Worm (Caenorhabditis elegans): Measurements from ENCODE around the gene cey-1.
A peak's percentile ranks its signal among the peaks of the same experiment; 100 is the strongest.

cey-1 gene

DNA sequence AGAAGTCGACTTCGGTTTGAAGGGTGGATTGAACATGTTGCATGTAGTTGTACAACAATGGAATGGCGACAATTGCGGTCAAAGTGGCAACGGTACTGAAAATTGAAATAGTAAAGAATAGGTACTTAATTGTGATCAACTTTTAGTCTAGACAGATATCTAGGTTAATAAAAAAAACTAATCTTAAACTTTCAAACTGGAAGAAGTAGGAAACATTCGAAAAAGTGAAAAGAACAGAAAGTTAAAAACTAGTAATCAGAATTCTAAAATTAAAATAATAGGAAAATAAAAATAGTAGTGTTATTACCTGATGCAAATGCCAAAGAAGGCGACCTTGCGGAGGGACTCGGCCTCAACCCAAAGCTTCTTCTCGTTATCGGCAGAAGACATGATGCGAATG is 24.6 kb downstream of the cey-1 start:
- TF ChIP-seq ceh-82 (tag; optimal IDR thresholded peaks at IDR 0.05) (no peak), aly-2 (tag; optimal IDR thresholded peaks at IDR 0.05) (no peak), eor-1 (tag; optimal IDR thresholded peaks at IDR 0.05) (no peak), ceh-16 (tag; optimal IDR thresholded peaks at IDR 0.05) (peak; percentile 8), nhr-25 (tag; optimal IDR thresholded peaks at IDR 0.05) (no peak), ztf-4 (tag; optimal IDR thresholded peaks at IDR 0.05) (no peak), nhr-237 (tag; optimal IDR thresholded peaks at IDR 0.05) (no peak), nfya-1 (tag; optimal IDR thresholded peaks at IDR 0.05; ENCODE audit: insufficient read depth) (peak; percentile 17), tbx-2 (tag; optimal IDR thresholded peaks at IDR 0.05) (no peak), fos-1 (tag; optimal IDR thresholded peaks at IDR 0.05) (no peak)

DNA sequence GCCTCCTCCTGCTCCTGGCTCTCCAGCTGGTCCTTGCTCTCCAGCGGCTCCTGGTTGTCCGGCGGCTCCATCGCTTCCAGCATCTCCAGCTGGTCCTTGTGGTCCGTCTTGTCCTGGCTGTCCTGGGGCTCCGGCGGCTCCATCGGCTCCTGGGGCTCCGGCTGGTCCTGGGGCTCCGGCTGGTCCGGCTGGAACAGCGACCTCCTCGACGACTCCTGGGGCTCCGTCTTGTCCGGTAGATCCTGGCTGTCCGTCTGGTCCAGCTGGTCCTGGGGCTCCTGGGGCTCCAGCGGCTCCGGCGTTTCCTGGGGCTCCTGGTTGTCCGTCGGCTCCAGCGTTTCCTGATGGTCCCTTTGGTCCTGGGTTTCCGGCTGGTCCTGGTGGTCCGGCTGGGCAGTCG is 25.3 kb downstream of the cey-1 start:
- peak; percentile 26 for TF ChIP-seq nhr-43 (tag; optimal IDR thresholded peaks at IDR 0.05; ENCODE audit: poor library complexity, severe bottlenecking)
- no peak for TF ChIP-seq nfya-1 (tag; optimal IDR thresholded peaks at IDR 0.05; ENCODE audit: insufficient read depth)

DNA sequence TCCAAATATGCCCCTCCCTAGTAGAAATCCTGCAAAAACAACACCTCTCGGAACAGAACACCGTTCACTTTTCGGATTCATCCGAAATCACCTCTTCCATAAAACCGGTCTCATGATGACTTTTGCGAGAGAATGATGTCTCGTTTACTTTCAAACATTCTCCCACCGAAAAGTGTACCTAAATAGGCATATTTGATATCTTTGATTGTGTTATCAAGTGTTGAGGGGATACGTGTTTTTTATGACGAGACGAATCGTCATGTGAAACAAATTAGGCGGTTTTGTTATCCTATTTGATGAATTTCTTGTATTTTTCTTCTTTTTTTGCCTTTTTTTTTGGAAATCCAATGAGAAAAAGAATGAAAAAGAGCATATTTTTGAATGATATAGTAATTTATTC is 25.8 kb downstream of the cey-1 start:
- TF ChIP-seq ama-1 (optimal IDR thresholded peaks at IDR 0.05) = peak; percentile 50
- TF ChIP-seq nhr-11 (tag; optimal IDR thresholded peaks at IDR 0.05) = no peak
- TF ChIP-seq nhr-25 (tag; optimal IDR thresholded peaks at IDR 0.05) = peak; percentile 7
- peak; percentile 6 for TF ChIP-seq nhr-23 (tag; optimal IDR thresholded peaks at IDR 0.05)
- peak; percentile 39 for TF ChIP-seq elt-1 (tag; optimal IDR thresholded peaks at IDR 0.05)

DNA sequence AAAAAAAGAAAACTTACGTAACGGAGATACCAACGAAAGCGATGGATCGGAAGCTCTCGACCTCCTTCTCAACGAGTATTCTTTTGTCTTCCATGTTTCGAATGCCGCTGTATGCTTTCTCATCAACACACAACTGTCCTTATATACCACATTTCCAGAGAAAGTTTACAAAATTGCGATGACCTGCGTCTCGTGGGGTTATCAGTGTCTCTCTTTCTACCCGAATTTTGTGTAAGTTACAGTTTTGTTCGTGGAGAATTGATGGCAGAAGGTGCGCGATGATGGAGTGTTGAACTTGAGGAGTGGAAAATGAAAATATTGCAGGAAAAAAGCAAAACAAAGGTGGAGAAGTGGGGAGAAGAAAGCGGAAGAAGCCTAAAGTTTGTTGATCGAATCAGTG is 27.3 kb downstream of the cey-1 start, which contains the start of gene col-81:
Gene col-81 (minus strand): TSS at position 101 of the 400 bp plus-strand sequence.
- TF ChIP-seq ceh-16 (tag; optimal IDR thresholded peaks at IDR 0.05) (no peak), lsy-12 (tag; optimal IDR thresholded peaks at IDR 0.05) (no peak), ceh-82 (tag; optimal IDR thresholded peaks at IDR 0.05) (no peak), snpc-4 (tag; optimal IDR thresholded peaks at IDR 0.05) (no peak)

DNA sequence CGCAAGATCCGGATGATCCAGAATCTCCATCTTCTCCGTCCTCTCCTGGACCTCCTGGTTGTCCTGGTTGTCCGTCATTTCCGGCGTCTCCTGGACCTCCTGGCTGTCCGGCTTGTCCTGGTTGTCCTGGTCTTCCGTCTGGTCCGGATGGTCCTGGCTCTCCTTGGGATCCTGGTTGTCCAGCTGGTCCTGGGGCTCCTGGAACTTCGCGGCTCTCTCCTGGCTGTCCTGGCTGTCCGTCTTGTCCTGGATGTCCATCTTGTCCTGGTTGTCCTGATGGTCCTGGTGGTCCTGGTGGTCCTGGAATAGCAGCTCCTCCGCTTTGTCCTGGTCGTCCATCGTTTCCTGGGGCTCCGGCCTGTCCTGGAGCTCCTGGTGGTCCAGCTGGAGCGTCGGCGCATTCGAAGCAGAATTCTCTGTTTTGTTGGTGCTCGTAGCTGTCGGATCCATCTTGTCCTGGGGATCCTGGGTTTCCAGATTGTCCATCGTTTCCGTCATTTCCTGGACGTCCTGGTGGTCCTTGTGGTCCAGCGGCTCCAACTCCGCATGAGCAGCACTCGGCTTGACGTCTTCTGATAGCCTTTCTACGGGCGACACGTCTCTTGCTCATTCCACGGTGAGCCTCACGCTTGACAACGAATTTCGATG is 28.4 kb downstream of the cey-1 start:
- TF ChIP-seq unc-62 (GFP tag; optimal IDR thresholded peaks at IDR 0.05) (no peak), snpc-4 (tag; optimal IDR thresholded peaks at IDR 0.05) (no peak), lin-15B (tag; optimal IDR thresholded peaks at IDR 0.05) (no peak), zag-1 (tag; optimal IDR thresholded peaks at IDR 0.05) (no peak), fkh-2 (tag; optimal IDR thresholded peaks at IDR 0.05) (no peak), nhr-28 (tag; optimal IDR thresholded peaks at IDR 0.05) (no peak), mml-1 (tag; optimal IDR thresholded peaks at IDR 0.05) (no peak)

DNA sequence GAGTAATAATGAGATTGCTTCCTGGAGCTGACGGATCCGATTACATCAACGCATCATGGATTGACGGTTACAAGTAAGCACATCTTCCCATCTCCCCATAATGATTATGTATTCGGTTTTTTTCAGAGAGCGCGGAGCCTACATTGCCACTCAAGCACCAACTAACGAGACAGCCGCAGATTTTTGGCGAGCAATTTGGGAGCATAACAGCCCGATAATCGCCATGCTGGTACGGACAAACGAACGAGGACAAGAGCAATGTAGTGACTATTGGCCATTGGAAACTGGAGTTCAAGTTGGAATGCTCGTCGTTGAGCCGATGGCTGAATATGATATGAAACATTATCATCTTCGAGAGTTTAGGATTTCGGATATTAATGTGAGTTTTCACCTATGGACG is 30.1 kb downstream of the cey-1 start:
- no peak for TF ChIP-seq hmg-11 (tag; optimal IDR thresholded peaks at IDR 0.05)
- no peak for TF ChIP-seq nhr-25 (tag; optimal IDR thresholded peaks at IDR 0.05)
- TF ChIP-seq nhr-43 (tag; optimal IDR thresholded peaks at IDR 0.05; ENCODE audit: poor library complexity, severe bottlenecking) = no peak

DNA sequence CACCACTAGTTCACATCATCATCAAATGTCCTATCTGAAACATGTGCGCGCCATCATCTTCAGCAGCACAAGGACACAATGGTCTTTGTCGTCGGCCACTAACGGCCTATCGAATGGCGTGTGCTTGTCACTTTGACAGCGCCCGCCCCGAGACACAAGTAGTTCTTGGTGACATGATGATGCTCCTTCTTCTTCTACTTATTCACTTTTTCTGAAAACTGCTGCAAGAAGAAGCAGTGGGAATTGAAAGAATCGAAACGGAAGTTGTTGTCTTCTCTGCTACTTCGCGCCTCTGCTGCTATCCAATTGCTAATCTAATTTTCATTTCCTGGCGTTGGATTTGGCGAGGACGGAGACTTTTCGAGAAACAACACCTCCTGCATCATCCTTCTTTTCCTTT is 36.6 kb downstream of the cey-1 start:
- TF ChIP-seq ZK546.5 (tag; optimal IDR thresholded peaks at IDR 0.05) = no peak
- no peak for TF ChIP-seq nhr-25 (tag; optimal IDR thresholded peaks at IDR 0.05)
- TF ChIP-seq lin-39 (tag; optimal IDR thresholded peaks at IDR 0.05) = peak; percentile 30
- TF ChIP-seq zag-1 (tag; optimal IDR thresholded peaks at IDR 0.05) = no peak
- no peak for TF ChIP-seq mml-1 (tag; optimal IDR thresholded peaks at IDR 0.05)
- no peak for TF ChIP-seq ama-1 (optimal IDR thresholded peaks at IDR 0.05)

DNA sequence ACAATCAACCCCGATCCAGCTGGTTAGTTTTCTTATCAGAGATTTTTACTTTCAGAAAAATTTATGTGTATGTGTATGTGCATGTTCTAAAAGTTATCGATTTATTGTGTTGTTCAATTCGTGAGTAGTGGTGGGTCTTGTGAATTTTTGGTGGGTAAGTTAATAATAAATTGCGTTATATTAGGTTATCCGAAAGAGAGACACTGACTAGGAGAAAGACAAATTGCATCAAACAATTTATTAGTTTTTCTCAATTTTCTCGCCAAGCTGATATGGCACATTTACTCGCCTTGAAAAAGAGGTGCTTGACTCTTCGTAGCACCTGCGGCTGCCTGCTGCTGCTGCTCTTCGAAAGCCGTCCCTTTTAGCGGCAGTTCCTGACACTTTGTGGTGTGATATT is 41.9 kb downstream of the cey-1 start:
- TF ChIP-seq ceh-9 (tag; optimal IDR thresholded peaks at IDR 0.05) (no peak), nfya-1 (tag; optimal IDR thresholded peaks at IDR 0.05; ENCODE audit: insufficient read depth) (no peak), nhr-12 (tag; optimal IDR thresholded peaks at IDR 0.05) (no peak), hmg-11 (tag; optimal IDR thresholded peaks at IDR 0.05) (no peak), ama-1 (optimal IDR thresholded peaks at IDR 0.05) (no peak), skn-1 (tag; optimal IDR thresholded peaks at IDR 0.05) (no peak)

Measured in whole organism, L3 larva.